Fruit fly (Drosophila melanogaster): ENCODE data around the gene CG44090.

The CG44090 gene

DNA sequence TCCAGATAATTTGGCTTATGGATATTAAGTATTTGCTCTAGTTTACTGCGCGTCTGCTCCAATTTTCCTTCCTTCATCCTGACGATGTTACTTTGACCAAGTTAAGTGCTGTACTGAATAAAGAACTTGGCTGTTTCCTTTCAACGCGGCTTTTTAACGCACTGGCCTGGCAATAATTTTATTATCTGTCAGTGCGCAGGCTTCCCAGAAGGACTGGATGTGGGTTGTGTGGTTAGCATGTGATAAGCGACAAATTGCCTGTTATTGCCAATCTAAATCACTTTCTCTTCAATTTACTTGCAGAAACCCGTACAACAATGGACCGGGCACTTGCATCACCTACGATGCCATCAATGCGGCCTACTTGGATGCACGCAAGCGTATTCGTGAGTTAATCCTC, 6.4 kb upstream of the CG44090 start, which contains the start of gene CG14331:
CG14331 (minus strand) TSS at position 101 of the 400 bp plus-strand sequence.
- TF ChIP-seq tai (GFP tag; optimal IDR thresholded peaks at IDR 0.05), result no peak

DNA sequence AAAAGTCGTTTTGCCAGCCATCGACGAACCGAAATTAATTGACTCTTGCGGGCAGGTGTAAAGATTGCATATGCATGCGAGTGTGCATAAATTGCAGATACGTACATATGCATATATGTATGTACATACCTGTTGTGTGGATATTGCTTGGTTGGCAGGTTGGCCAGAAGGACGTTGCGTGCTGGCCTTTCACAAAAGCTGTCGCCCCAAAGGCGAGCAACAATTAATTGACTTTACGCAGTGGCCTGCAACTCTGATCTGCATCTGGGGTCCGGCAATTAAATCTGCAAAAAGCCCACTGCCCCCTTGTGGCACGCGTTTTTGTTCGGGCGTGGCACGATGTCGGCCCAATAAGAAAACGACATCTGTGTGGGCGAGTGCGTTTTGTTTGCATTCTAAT, 1.1 kb downstream of the CG44090 start:
- TF ChIP-seq foxo (GFP tag; optimal IDR thresholded peaks at IDR 0.05) (no peak), Myc (optimal IDR thresholded peaks at IDR 0.05) (no peak), dsf (GFP tag; optimal IDR thresholded peaks at IDR 0.05; ENCODE audit: borderline replicate concordance) (no peak), Jra (GFP tag; optimal IDR thresholded peaks at IDR 0.05) (no peak), h (GFP tag; optimal IDR thresholded peaks at IDR 0.05) (no peak), dmrt93B (GFP tag; optimal IDR thresholded peaks at IDR 0.05) (no peak), Sp1 (GFP tag; optimal IDR thresholded peaks at IDR 0.05) (no peak), usp (GFP tag; optimal IDR thresholded peaks at IDR 0.05) (no peak), Hnf4 (GFP tag; optimal IDR thresholded peaks at IDR 0.05) (no peak), br (GFP tag; optimal IDR thresholded peaks at IDR 0.05) (no peak), GATAd (GFP tag; optimal IDR thresholded peaks at IDR 0.05) (no peak), jim (GFP tag; optimal IDR thresholded peaks at IDR 0.05) (no peak), CrebA (GFP tag; optimal IDR thresholded peaks at IDR 0.05; ENCODE audit: borderline replicate concordance) (no peak), N (GFP tag; optimal IDR thresholded peaks at IDR 0.05) (no peak), fru (GFP tag; optimal IDR thresholded peaks at IDR 0.05) (no peak), lola (GFP tag; optimal IDR thresholded peaks at IDR 0.05) (no peak), Hr83 (GFP tag; optimal IDR thresholded peaks at IDR 0.05; ENCODE audit: poor library complexity, severe bottlenecking) (no peak)

DNA sequence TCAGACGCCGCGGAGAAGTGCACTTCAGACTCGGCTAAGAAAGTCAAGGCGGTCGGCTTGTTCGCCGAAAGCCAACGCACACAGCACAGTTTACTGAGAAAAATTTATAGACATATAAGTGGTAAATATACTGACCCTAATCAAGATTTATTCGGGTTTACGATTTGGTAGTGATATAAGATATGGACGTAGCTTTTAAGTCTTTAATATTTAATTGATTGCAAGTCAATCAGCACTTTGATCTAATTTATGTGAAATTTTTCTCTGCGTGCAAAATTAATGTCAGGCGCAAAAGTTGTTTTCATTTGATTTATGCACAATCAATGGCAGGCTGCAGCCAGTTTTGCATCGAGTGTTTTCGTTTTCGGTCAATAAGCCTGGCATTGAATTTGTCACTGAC, 3.7 kb downstream of the CG44090 start:
- TF ChIP-seq foxo (GFP tag; optimal IDR thresholded peaks at IDR 0.05) (no peak), fru (GFP tag; optimal IDR thresholded peaks at IDR 0.05) (no peak), Dif (GFP tag; optimal IDR thresholded peaks at IDR 0.05; ENCODE audit: partially characterized antibody) (no peak), Myc (optimal IDR thresholded peaks at IDR 0.05) (no peak), OdsH (GFP tag; optimal IDR thresholded peaks at IDR 0.05) (no peak), Jra (GFP tag; optimal IDR thresholded peaks at IDR 0.05) (no peak), h (GFP tag; optimal IDR thresholded peaks at IDR 0.05) (no peak), br (GFP tag; optimal IDR thresholded peaks at IDR 0.05) (no peak), sv (GFP tag; optimal IDR thresholded peaks at IDR 0.05) (no peak), Dfd (GFP tag; optimal IDR thresholded peaks at IDR 0.05) (no peak), Rel (GFP tag; optimal IDR thresholded peaks at IDR 0.05) (no peak), Rel (tag; optimal IDR thresholded peaks at IDR 0.05) (no peak), ey (GFP tag; optimal IDR thresholded peaks at IDR 0.05) (no peak), psq (GFP tag; optimal IDR thresholded peaks at IDR 0.05) (no peak), N (GFP tag; optimal IDR thresholded peaks at IDR 0.05) (no peak), sage (GFP tag; optimal IDR thresholded peaks at IDR 0.05) (no peak), dsf (GFP tag; optimal IDR thresholded peaks at IDR 0.05; ENCODE audit: borderline replicate concordance) (no peak), tai (GFP tag; optimal IDR thresholded peaks at IDR 0.05) (no peak), usp (GFP tag; optimal IDR thresholded peaks at IDR 0.05) (no peak), Abd-B (GFP tag; optimal IDR thresholded peaks at IDR 0.05) (no peak), rgr (GFP tag; optimal IDR thresholded peaks at IDR 0.05) (no peak)

DNA sequence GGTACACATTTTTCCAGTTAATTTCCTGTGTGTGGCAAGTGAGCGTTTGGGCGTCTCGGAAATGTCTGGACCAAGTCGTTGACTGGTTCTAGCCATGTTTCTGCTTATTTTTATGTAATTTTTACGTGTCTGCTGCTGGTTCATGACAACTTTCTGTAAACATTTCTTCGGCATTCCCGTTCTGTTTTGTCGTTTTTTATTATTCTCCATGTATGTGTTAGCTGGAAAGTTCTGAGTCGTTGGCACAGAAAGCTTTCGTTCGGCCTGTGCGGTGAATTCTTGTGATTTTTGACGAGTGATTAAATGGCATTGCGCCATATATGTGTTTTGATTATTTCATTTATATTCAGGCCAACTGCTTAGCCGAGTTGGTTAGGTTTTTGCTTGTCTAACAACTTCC, 8.0 kb downstream of the CG44090 start:
- TF ChIP-seq Hr78 (GFP tag; optimal IDR thresholded peaks at IDR 0.05), result no peak
- TF ChIP-seq br (GFP tag; optimal IDR thresholded peaks at IDR 0.05), result no peak
- TF ChIP-seq Abd-B (GFP tag; optimal IDR thresholded peaks at IDR 0.05), result no peak
- TF ChIP-seq usp (GFP tag; optimal IDR thresholded peaks at IDR 0.05), result no peak
- TF ChIP-seq dl (GFP tag; optimal IDR thresholded peaks at IDR 0.05; ENCODE audit: insufficient read depth in 1 of 2, partially characterized antibody in 2 of 2), result no peak
- TF ChIP-seq Dfd (GFP tag; optimal IDR thresholded peaks at IDR 0.05), result no peak
- TF ChIP-seq CG9705 (GFP tag; optimal IDR thresholded peaks at IDR 0.05), result no peak
- no peak for TF ChIP-seq sage (GFP tag; optimal IDR thresholded peaks at IDR 0.05)
- TF ChIP-seq GATAd (GFP tag; optimal IDR thresholded peaks at IDR 0.05), result no peak
- no peak for TF ChIP-seq Dif (GFP tag; optimal IDR thresholded peaks at IDR 0.05; ENCODE audit: partially characterized antibody)
- no peak for TF ChIP-seq psq (GFP tag; optimal IDR thresholded peaks at IDR 0.05)
- TF ChIP-seq h (GFP tag; optimal IDR thresholded peaks at IDR 0.05), result no peak
- no peak for TF ChIP-seq N (GFP tag; optimal IDR thresholded peaks at IDR 0.05)
- TF ChIP-seq Jra (GFP tag; optimal IDR thresholded peaks at IDR 0.05), result no peak

DNA sequence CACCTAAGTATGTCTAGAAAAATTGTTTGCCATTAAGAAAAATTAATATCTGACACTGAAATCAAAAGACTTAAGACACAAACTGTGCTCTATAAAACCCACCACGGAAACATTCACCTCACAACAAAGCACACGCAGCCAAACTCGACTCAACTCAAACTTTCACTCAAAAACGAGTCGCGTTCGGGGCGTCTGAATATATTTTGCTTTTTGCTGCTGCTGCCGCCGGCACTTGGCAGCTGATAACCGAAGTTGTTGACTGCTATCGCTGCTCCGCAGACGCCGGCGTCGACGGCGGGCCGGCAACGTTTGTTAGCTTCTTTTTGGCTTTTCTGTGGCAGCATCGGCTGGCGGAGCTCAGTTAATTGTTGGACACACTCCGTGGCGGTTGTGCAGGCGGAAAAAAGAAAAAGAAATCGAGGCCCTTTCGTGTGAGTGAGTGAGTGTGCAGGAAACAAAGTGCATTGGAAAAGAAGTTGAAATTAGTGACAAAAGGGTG, 8.8 kb downstream of the CG44090 start, which contains the start of gene cysu:
cysu (plus strand) TSS at position 352 of the 499 bp plus-strand sequence.
- TF ChIP-seq dl (GFP tag; optimal IDR thresholded peaks at IDR 0.05; ENCODE audit: insufficient read depth in 1 of 2, partially characterized antibody in 2 of 2) (no peak), sage (GFP tag; optimal IDR thresholded peaks at IDR 0.05) (no peak), h (GFP tag; optimal IDR thresholded peaks at IDR 0.05) (no peak), GATAd (GFP tag; optimal IDR thresholded peaks at IDR 0.05) (no peak), Vsx2 (GFP tag; optimal IDR thresholded peaks at IDR 0.05; ENCODE audit: partially characterized antibody) (no peak), usp (GFP tag; optimal IDR thresholded peaks at IDR 0.05) (no peak), CG32264 (GFP tag; optimal IDR thresholded peaks at IDR 0.05) (no peak), Jra (GFP tag; optimal IDR thresholded peaks at IDR 0.05) (no peak), jim (GFP tag; optimal IDR thresholded peaks at IDR 0.05) (no peak), psq (GFP tag; optimal IDR thresholded peaks at IDR 0.05) (no peak)

Measured in whole organism, wandering third instar larva.